Worm (Caenorhabditis elegans): ENCODE results near the gene srw-130.
"Not testable (repeated sequence)": the region's sequence is repeated elsewhere in the genome, so short reads cannot be mapped to it uniquely, and the experiment has no call there.

DNA sequence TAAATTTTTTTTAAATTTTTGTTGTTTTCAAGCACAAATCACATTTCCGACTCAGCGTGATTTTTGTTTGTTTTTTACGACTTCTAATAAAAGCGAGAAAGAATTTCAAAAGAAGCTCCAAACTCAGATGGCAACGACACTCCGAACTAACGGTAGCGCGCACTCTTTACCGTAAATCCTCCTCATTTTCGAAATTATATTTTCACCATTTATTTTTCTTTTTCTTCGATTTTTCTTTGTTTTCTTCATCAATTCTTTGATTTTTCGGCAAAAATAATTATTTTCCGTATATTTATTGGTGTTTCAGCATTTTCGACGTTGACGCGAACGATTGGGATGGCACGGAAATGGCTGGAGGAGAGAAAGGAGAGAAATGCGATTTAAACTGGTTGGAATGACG is 10.0 kb upstream of the srw-130 start, which contains the start of gene T24A6.1:
- TF ChIP-seq unc-39 (tag; optimal IDR thresholded peaks at IDR 0.05); ztf-11 (tag; optimal IDR thresholded peaks at IDR 0.05); cnd-1 (tag; optimal IDR thresholded peaks at IDR 0.05); mab-5 (tag; optimal IDR thresholded peaks at IDR 0.05); unc-62 (GFP tag; optimal IDR thresholded peaks at IDR 0.05); nhr-12 (tag; optimal IDR thresholded peaks at IDR 0.05); snpc-4 (tag; optimal IDR thresholded peaks at IDR 0.05); bed-3 (GFP tag; optimal IDR thresholded peaks at IDR 0.05); nhr-76 (tag; optimal IDR thresholded peaks at IDR 0.05); mep-1 (tag; optimal IDR thresholded peaks at IDR 0.05); ceh-83 (GFP tag; optimal IDR thresholded peaks at IDR 0.05); nhr-237 (tag; optimal IDR thresholded peaks at IDR 0.05); lsy-2 (tag; optimal IDR thresholded peaks at IDR 0.05); ces-1 (GFP tag; optimal IDR thresholded peaks at IDR 0.05): not testable (repeated sequence)
